Fruit fly (Drosophila melanogaster) Kc167 (cell line): ENCODE measurements around the gene robl37BC.

ENCODE experiments used
- insv ChIP-seq: fragments of >200 bp; optimal IDR thresholded peaks from 3 replicates; lab custom pipeline; 2018; ENCODE audit warnings: missing external identifiers
- psq ChIP-seq: fragments of >200 bp; optimal IDR thresholded peaks from 2 replicates; lab custom pipeline; 2017; ENCODE audit warnings: missing external identifiers

- no peak for TF ChIP-seq insv (lab: Kevin White, UChicago)
- no peak for TF ChIP-seq psq (lab: Kevin White, UChicago)
Observed at dm6 chr2L:19051534-19052100, 41.0 kb downstream of the robl37BC start, which contains the start of gene Rpn3.
